Fruit fly (Drosophila melanogaster) whole organism, pupa: Measurements from ENCODE around the gene CG31805.

Experiments used
- CG10348 ChIP-seq: fragments of 200-800 bp; sonication (Bioruptor generic); IDR thresholded peaks from 2 replicates; pipeline ENCODE4 v1.3.6; 2022; ENCODE audit warnings: missing biosample characterization, missing genetic modification characterization
- CG13204 ChIP-seq: fragments of 200-800 bp; sonication (Bioruptor generic); optimal IDR thresholded peaks from 2 replicates; lab custom pipeline; 2018; ENCODE audit warnings: missing biosample characterization, mild to moderate bottlenecking, missing genetic modification characterization, moderate library complexity
- CG14655 ChIP-seq: fragments of 200-800 bp; sonication (Bioruptor generic); optimal IDR thresholded peaks from 3 replicates; lab custom pipeline; 2017; ENCODE audit warnings: mild to moderate bottlenecking, missing biosample characterization, missing genetic modification reagents, missing genetic modification characterization
- CG15710 ChIP-seq: fragments of 200-800 bp; sonication (Bioruptor generic); optimal IDR thresholded peaks from 2 replicates; lab custom pipeline; 2018; ENCODE audit warnings: missing biosample characterization, mild to moderate bottlenecking, missing genetic modification characterization, moderate library complexity
- CG17806 ChIP-seq: fragments of 200-800 bp; sonication (Bioruptor generic); optimal IDR thresholded peaks from 2 replicates; lab custom pipeline; 2018; ENCODE audit warnings: missing biosample characterization, mild to moderate bottlenecking, missing genetic modification characterization, moderate library complexity
- CG32121 ChIP-seq: fragments of 200-800 bp; sonication (Bioruptor generic); IDR thresholded peaks from 2 replicates; pipeline ENCODE4 v1.3.6; 2022; ENCODE audit warnings: missing biosample characterization, missing genetic modification characterization
- CG34367 ChIP-seq: fragments of 200-800 bp; sonication (Bioruptor generic); optimal IDR thresholded peaks from 2 replicates; lab custom pipeline; 2018; ENCODE audit warnings: missing biosample characterization, mild to moderate bottlenecking, missing genetic modification characterization
- CG4496 ChIP-seq: fragments of 200-800 bp; sonication (Bioruptor generic); IDR thresholded peaks from 3 replicates; pipeline ENCODE4 v1.3.6; 2022; ENCODE audit warnings: missing biosample characterization, missing genetic modification characterization
- CG8159 ChIP-seq: fragments of 200-800 bp; sonication (Bioruptor generic); optimal IDR thresholded peaks from 3 replicates; lab custom pipeline; 2018; ENCODE audit warnings: missing biosample characterization, mild to moderate bottlenecking, missing genetic modification characterization, moderate library complexity
- CG8301 ChIP-seq: fragments of 200-800 bp; sonication (Bioruptor generic); optimal IDR thresholded peaks from 2 replicates; lab custom pipeline; 2018; ENCODE audit warnings: missing biosample characterization, mild to moderate bottlenecking, missing genetic modification characterization
- CG9948 ChIP-seq: fragments of 200-800 bp; sonication (Bioruptor generic); optimal IDR thresholded peaks from 2 replicates; lab custom pipeline; 2018; ENCODE audit warnings: missing biosample characterization, mild to moderate bottlenecking, missing genetic modification characterization, moderate library complexity
- D1 ChIP-seq: fragments of 200-800 bp; sonication (Bioruptor generic); optimal IDR thresholded peaks from 2 replicates; lab custom pipeline; 2018; ENCODE audit warnings: missing biosample characterization, mild to moderate bottlenecking, missing genetic modification characterization, moderate library complexity
- EcR ChIP-seq: fragments of 200-800 bp; sonication (Bioruptor generic); optimal IDR thresholded peaks from 3 replicates; lab custom pipeline; 2019; ENCODE audit warnings: missing biosample characterization, missing genetic modification characterization, mild to moderate bottlenecking, moderate library complexity, missing genetic modification reagents
- Ets98B ChIP-seq: fragments of 200-800 bp; sonication (Bioruptor generic); IDR thresholded peaks from 2 replicates; pipeline ENCODE4 v1.3.6; 2022; ENCODE audit warnings: missing biosample characterization, missing genetic modification characterization
- Pif1A ChIP-seq: fragments of 200-800 bp; sonication (Bioruptor generic); optimal IDR thresholded peaks from 3 replicates; lab custom pipeline; 2016; ENCODE audit warnings: missing biosample characterization, missing genetic modification characterization
- Pif1B ChIP-seq: fragments of 200-800 bp; sonication (Bioruptor generic); optimal IDR thresholded peaks from 3 replicates; lab custom pipeline; 2016; ENCODE audit warnings: missing biosample characterization, missing genetic modification characterization
- Snoo ChIP-seq: fragments of 200-800 bp; sonication (Bioruptor generic); optimal IDR thresholded peaks from 3 replicates; lab custom pipeline; 2017; ENCODE audit warnings: missing biosample characterization, mild to moderate bottlenecking, missing genetic modification characterization, inconsistent platforms
- fd96Ca ChIP-seq: fragments of 200-800 bp; sonication (Bioruptor generic); IDR thresholded peaks from 3 replicates; pipeline ENCODE4 v1.3.6; 2022; ENCODE audit warnings: missing biosample characterization, missing genetic modification characterization
- gl ChIP-seq: fragments of 200-800 bp; sonication (Bioruptor generic); optimal IDR thresholded peaks from 2 replicates; lab custom pipeline; 2018; ENCODE audit warnings: missing biosample characterization, mild to moderate bottlenecking, missing genetic modification characterization
- rn ChIP-seq: fragments of 200-800 bp; sonication (Bioruptor generic); IDR thresholded peaks from 2 replicates; pipeline ENCODE4 v1.3.6; 2022; ENCODE audit warnings: missing biosample characterization, missing genetic modification characterization

CG31805 gene

DNA sequence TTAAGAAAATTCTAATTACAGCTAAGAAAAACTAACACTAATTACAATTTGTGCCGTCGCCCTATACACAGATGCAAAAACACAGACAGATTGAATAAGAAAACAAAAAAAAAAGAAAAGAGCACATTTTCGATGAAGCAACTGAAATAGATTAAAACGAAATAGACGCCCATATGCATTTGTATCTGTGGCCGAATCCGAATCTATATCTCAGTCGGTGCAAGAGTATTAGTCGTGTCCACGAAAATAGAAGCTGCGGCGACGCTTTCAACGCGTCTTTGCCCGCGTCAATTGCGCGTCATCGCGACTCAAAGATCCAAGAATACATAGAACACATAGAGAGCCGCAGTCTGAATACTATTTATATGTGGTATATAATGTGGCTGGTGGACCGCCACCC lies 25.3 kb downstream of the CG31805 start:
- peak; percentile 8 for TF ChIP-seq CG8301 (tag; lab: Kevin White, UChicago)
- TF ChIP-seq CG4496 (GFP tag; lab: Robert Waterston, UW): 0 out of 3 replicates have a peak, but pooled peaks have one; percentile 52
- TF ChIP-seq CG9948: no peak
- peak; percentile 24; the same call in 1 of the 2 replicates for TF ChIP-seq Ets98B
- peak; percentile 44 for TF ChIP-seq CG14655
- TF ChIP-seq CG32121 (GFP tag; lab: Robert Waterston, UW): peak; percentile 39; the same call in 1 of the 2 replicates
- no peak for TF ChIP-seq CG8159 (tag; lab: Kevin White, UChicago)

- TF ChIP-seq Snoo (tag; lab: Kevin White, UChicago) (no peak), CG32121 (GFP tag; lab: Robert Waterston, UW) (0 out of 2 replicates have a peak, but pooled peaks have one; percentile 39), CG14655 (peak; percentile 68), CG8159 (tag; lab: Kevin White, UChicago) (no peak), CG10348 (GFP tag; lab: Robert Waterston, UW) (0 out of 2 replicates have a peak, but pooled peaks have one; percentile 13), CG8301 (tag; lab: Kevin White, UChicago) (peak; percentile 46), Pif1A (GFP tag; lab: Kevin White, UChicago) (peak; percentile 14)
Observed at dm6 chr2L:16868897-16869324, 31.4 kb downstream of the CG31805 start.

dm6 chr2L:16862526-16862925 lies 37.7 kb downstream of the CG31805 start:
- no peak for TF ChIP-seq CG4496 (GFP tag; lab: Robert Waterston, UW)
- TF ChIP-seq EcR: no peak
- TF ChIP-seq Snoo (tag; lab: Kevin White, UChicago): no peak
- TF ChIP-seq CG32121 (GFP tag; lab: Robert Waterston, UW): no peak
- no peak for TF ChIP-seq CG17806 (tag; lab: Kevin White, UChicago)
- no peak for TF ChIP-seq CG13204 (GFP tag; lab: Kevin White, UChicago)
- TF ChIP-seq Pif1A (GFP tag; lab: Kevin White, UChicago): no peak
- TF ChIP-seq CG10348 (GFP tag; lab: Robert Waterston, UW): no peak
- TF ChIP-seq gl: no peak
- no peak for TF ChIP-seq CG8159 (tag; lab: Kevin White, UChicago)
- TF ChIP-seq CG14655: no peak
- TF ChIP-seq rn: no peak
- TF ChIP-seq CG34367: no peak

dm6 chr2L:16861126-16861525 lies 39.1 kb downstream of the CG31805 start, which contains the start of gene CG6012:
Gene CG6012, minus strand, starts transcription at chr2L:16861489.
- no peak for TF ChIP-seq CG17806 (tag; lab: Kevin White, UChicago)
- no peak for TF ChIP-seq CG4496 (GFP tag; lab: Robert Waterston, UW)
- TF ChIP-seq CG14655: no peak
- TF ChIP-seq D1 (tag; lab: Kevin White, UChicago): no peak
- TF ChIP-seq, all 21 proteins: peak for 0

- TF ChIP-seq CG9948 (no peak), D1 (tag; lab: Kevin White, UChicago) (peak; percentile 42), Pif1A (GFP tag; lab: Kevin White, UChicago) (no peak)
Observed at dm6 chr2L:16859566-16859965, 40.7 kb downstream of the CG31805 start.

DNA sequence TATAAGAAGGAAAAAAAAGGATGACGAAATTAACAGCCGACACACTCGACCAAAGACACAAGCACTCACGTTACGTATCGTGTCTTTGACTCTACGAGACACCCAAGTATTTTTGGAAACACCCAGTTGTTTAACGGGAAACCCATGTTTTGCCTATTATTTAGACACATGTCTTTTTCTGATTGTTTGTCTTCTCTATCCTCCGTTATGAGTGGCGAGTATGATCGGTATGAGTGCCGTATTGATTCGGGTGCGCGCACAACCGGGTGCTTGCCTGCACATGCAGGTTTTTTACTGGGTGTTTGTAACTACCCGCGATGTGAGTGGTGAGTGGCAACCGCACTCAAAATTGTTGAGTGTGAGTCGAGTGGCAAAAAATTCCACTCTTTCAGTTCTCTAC lies 41.2 kb downstream of the CG31805 start:
- no peak for TF ChIP-seq CG10348 (GFP tag; lab: Robert Waterston, UW)
- TF ChIP-seq Pif1A (GFP tag; lab: Kevin White, UChicago): no peak
- no peak for TF ChIP-seq gl
- no peak for TF ChIP-seq CG9948
- no peak for TF ChIP-seq CG17806 (tag; lab: Kevin White, UChicago)
- no peak for TF ChIP-seq rn
- no peak for TF ChIP-seq EcR
- TF ChIP-seq Snoo (tag; lab: Kevin White, UChicago): no peak
- TF ChIP-seq CG13204 (GFP tag; lab: Kevin White, UChicago): no peak
- no peak for TF ChIP-seq fd96Ca (GFP tag; lab: Robert Waterston, UW)
- TF ChIP-seq CG8159 (tag; lab: Kevin White, UChicago): no peak
- no peak for TF ChIP-seq CG15710
- TF ChIP-seq CG4496 (GFP tag; lab: Robert Waterston, UW): no peak
- TF ChIP-seq CG8301 (tag; lab: Kevin White, UChicago): no peak
- no peak for TF ChIP-seq Pif1B (GFP tag; lab: Kevin White, UChicago)
- TF ChIP-seq, all 21 proteins: peak for 0

DNA sequence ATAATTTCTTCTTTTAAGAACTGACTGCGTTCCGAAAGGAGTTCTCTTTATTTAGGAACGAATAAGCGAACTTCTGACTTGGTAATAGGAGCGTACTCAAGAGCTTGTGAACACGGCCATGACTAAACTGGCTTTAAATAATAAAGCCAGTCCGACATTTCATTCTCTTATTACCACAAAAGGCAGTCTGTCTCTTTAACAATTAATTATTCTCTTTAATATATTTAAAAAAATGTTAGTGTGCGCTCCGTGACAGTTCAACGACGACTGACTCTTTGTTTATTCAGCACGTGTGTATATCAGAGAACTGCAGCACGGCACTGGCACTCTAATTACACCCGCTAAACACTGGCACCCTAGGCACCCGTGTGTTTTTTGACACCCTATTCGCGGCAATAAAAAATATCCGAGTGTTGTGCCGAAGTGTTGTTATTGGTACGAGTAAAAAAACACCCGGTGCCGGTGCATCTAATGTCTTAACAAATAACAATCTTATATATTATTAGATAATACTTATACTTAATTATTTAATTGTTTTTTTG lies 41.7 kb downstream of the CG31805 start, which contains the start of gene CG31809:
Gene CG31809 (minus strand): TSS at position 249 of the 542 bp plus-strand sequence.
- TF ChIP-seq D1 (tag; lab: Kevin White, UChicago) (peak; percentile 38), CG13204 (GFP tag; lab: Kevin White, UChicago) (no peak), fd96Ca (GFP tag; lab: Robert Waterston, UW) (no peak), CG8159 (tag; lab: Kevin White, UChicago) (no peak), CG4496 (GFP tag; lab: Robert Waterston, UW) (no peak)
